Worm (Caenorhabditis elegans): ENCODE results near the gene fbxa-107.

fbxa-107 gene

DNA sequence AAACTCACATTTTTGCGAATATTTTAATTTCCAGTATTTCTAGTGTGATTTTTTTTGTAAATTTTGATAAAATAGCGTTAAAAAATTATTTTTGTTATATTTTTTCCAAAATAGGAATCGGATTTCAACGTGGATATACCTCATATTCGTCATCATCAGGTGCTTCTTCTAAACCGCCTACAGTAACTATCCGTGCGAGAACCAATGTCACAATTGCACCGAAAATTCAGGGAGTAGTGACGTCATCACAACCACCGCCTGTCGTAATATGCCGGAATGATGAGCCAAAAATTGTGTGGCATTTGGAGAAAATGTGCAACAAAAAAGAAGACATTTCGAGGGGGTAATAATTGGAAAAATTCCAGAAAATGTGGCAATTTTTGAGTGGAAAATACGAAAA lies 32.5 kb upstream of the fbxa-107 start:
- TF ChIP-seq spr-1 (tag; optimal IDR thresholded peaks at IDR 0.05) (no peak), sdz-12 (GFP tag; optimal IDR thresholded peaks at IDR 0.05) (no peak), aha-1 (tag) (peak; percentile 20), daf-8 (GFP tag; IDR thresholded peaks at IDR 0.05) (no peak), F37D6.2 (tag; optimal IDR thresholded peaks at IDR 0.05) (no peak)

DNA sequence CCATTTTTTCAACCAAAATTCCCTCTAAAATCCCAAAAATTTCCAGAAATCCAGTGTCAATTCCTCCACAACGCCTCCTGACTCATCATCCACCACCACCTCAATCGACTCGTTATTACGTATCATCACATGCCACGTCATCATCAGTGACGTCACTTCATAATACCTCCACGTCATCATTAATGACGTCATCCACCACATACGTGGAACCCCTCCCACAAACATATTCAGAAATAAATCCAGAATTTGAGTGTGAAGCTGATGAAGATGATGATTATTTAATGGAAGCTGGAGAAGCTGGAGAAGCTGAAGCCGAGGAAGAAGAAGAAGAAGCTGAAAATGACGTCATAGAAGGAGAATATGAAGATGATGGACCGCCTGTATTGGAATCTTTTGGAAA lies 29.8 kb upstream of the fbxa-107 start:
- TF ChIP-seq mxl-2 (GFP tag; conservative IDR thresholded peaks at IDR 0.05) (no peak), nhr-48 (tag; optimal IDR thresholded peaks at IDR 0.05) (no peak), rbr-2 (tag; optimal IDR thresholded peaks at IDR 0.05) (no peak), lin-13 (GFP tag; optimal IDR thresholded peaks at IDR 0.05) (no peak), mdt-29 (GFP tag; IDR thresholded peaks at IDR 0.05) (no peak), zag-1 (tag; optimal IDR thresholded peaks at IDR 0.05) (no peak), unc-39 (tag; optimal IDR thresholded peaks at IDR 0.05) (no peak), saeg-2 (GFP tag; IDR thresholded peaks at IDR 0.05) (no peak), sdz-12 (GFP tag; optimal IDR thresholded peaks at IDR 0.05) (no peak), snpc-4 (tag; optimal IDR thresholded peaks at IDR 0.05) (no peak), skn-1 (tag; optimal IDR thresholded peaks at IDR 0.05) (no peak), cey-2 (tag; optimal IDR thresholded peaks at IDR 0.05; ENCODE audit: borderline replicate concordance, insufficient read depth) (no peak), lin-38 (GFP tag; IDR thresholded peaks at IDR 0.05) (no peak), hmg-1.1 (GFP tag; IDR thresholded peaks at IDR 0.05) (no peak)

DNA sequence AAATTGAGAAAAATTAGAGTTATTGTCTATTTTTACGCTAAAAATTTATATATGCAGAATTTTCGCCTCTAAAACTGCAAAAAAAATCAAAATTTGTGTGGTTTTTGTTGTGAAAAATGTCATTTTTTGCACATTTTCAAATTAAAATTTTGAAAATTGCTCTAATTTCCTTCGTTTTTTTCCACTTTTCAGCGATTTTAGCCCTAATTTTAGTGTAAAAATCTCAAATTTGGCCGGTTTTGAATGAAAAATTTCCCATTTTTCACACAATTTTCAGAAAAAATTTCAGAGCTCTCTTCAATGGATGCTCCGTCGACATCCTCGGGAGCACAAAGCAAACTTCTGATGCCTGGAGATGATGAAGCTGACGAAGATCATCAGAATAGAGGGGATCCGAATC lies 25.4 kb upstream of the fbxa-107 start, which contains the start of gene par-4:
Gene par-4, plus strand, starts transcription at position 301 of the 400 bp plus-strand sequence.
- TF ChIP-seq nhr-48 (tag; optimal IDR thresholded peaks at IDR 0.05) = no peak
- no peak for TF ChIP-seq attf-4 (tag; optimal IDR thresholded peaks at IDR 0.05)
- no peak for TF ChIP-seq ctbp-1 (GFP tag; IDR thresholded peaks at IDR 0.05)
- no peak for TF ChIP-seq fos-1 (tag; optimal IDR thresholded peaks at IDR 0.05)
- TF ChIP-seq nhr-25 (tag; optimal IDR thresholded peaks at IDR 0.05; ENCODE audit: borderline replicate concordance, insufficient read depth) = no peak
- TF ChIP-seq nhr-111 (GFP tag; optimal IDR thresholded peaks at IDR 0.05) = no peak
- no peak for TF ChIP-seq saeg-2 (GFP tag; IDR thresholded peaks at IDR 0.05)
- TF ChIP-seq hif-1 (tag; optimal IDR thresholded peaks at IDR 0.05) = no peak
- no peak for TF ChIP-seq unc-62 (GFP tag; optimal IDR thresholded peaks at IDR 0.05 in 1 of 2)
- no peak for TF ChIP-seq unc-62 (tag; optimal IDR thresholded peaks at IDR 0.05)

DNA sequence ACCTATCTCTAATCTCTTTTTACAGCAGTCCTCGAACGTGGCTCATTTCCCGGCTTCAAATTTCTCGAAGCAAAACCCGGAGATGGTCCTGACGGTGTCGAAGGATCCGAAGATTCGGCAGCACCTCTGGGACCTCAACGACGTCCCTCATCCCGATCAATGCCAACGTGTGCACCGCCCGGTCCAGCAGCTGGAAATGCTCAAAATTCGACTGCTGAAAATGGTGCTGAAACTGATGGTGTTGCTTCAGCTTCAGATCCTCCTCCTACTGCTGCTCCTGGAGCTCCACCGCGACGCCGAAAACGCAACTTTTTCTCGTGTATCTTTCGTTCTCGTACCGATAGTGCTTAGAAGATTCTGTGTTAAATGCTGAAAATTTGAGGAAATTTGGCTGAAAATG lies 17.7 kb upstream of the fbxa-107 start:
- TF ChIP-seq lin-39 (tag; optimal IDR thresholded peaks at IDR 0.05) (no peak), tag-97 (GFP tag; IDR thresholded peaks at IDR 0.05) (no peak), lin-15B (tag; optimal IDR thresholded peaks at IDR 0.05) (no peak), aha-1 (tag) (peak; percentile 72), vab-7 (GFP tag; IDR thresholded peaks at IDR 0.05) (no peak), lsy-2 (tag; optimal IDR thresholded peaks at IDR 0.05) (no peak), set-16 (GFP tag; IDR thresholded peaks at IDR 0.05) (peak; percentile 72), madf-9 (GFP tag; conservative IDR thresholded peaks at IDR 0.05) (no peak), egl-43 (GFP tag; IDR thresholded peaks at IDR 0.05) (0 out of 2 replicates have a peak, but pooled peaks have one; percentile 22), sdz-12 (GFP tag; optimal IDR thresholded peaks at IDR 0.05) (no peak), lin-38 (GFP tag; IDR thresholded peaks at IDR 0.05) (no peak)

DNA sequence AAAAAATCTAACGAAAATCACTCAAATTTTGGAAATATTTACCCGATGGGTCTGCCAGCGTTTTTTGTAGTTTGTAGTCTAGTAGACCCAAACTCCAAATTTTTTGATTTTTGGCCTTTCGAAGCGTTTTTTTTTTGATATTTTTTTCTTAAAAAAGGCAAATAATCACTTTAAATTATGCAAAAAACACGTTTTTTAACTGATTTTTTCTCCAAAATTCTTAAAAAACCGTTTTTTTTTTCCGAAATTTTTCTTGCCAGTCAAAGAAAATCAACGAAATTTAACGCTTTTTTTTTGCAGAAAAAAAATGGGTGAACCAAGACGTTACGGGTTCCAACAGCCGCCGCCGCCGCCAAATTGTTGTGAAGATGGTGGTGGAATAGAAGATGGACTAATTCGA lies 15.8 kb upstream of the fbxa-107 start, which contains the start of gene Y37H2A.1:
Gene Y37H2A.1, plus strand, starts transcription at position 301 of the 400 bp plus-strand sequence.
- TF ChIP-seq madf-5 (GFP tag; IDR thresholded peaks at IDR 0.05) (no peak), ztf-11 (tag; optimal IDR thresholded peaks at IDR 0.05) (no peak), Y5F2A.4 (GFP tag; optimal IDR thresholded peaks at IDR 0.05) (no peak), duxl-1 (tag; optimal IDR thresholded peaks at IDR 0.05; ENCODE audit: poor library complexity) (no peak), fkh-10 (GFP tag; optimal IDR thresholded peaks at IDR 0.05) (no peak), hlh-30 (tag; optimal IDR thresholded peaks at IDR 0.05; ENCODE audit: insufficient read depth) (no peak), zfp-2 (tag; optimal IDR thresholded peaks at IDR 0.05) (no peak), arid-1 (GFP tag; conservative IDR thresholded peaks at IDR 0.05) (no peak), mep-1 (tag; optimal IDR thresholded peaks at IDR 0.05) (no peak), lin-39 (tag; optimal IDR thresholded peaks at IDR 0.05) (no peak), mes-2 (tag; optimal IDR thresholded peaks at IDR 0.05; ENCODE audit: poor library complexity, severe bottlenecking) (no peak), nhr-25 (tag; optimal IDR thresholded peaks at IDR 0.05; ENCODE audit: borderline replicate concordance, insufficient read depth) (no peak), aly-2 (tag; optimal IDR thresholded peaks at IDR 0.05) (no peak), ceh-82 (tag; optimal IDR thresholded peaks at IDR 0.05) (no peak)
